Worm (Caenorhabditis elegans) whole organism, midembryonic: Measurements from ENCODE around the gene sbt-1.

Experiments
- cog-1 ChIP-seq: sonication (generic microtip); optimal IDR thresholded peaks from 2 replicates; lab custom pipeline; 2016; ENCODE audit warnings: missing genetic modification characterization, missing compliant biosample characterization
- flt-1 ChIP-seq: fragments of 200-800 bp; sonication (Bioruptor generic); IDR thresholded peaks from 2 replicates; pipeline ENCODE4 v1.3.6; 2022; ENCODE audit warnings: missing genetic modification characterization, missing compliant biosample characterization
- tab-1 ChIP-seq: fragments of 200-800 bp; sonication (Bioruptor generic); IDR thresholded peaks from 2 replicates; pipeline ENCODE4 v1.3.6; 2022; ENCODE audit warnings: missing genetic modification characterization, missing compliant biosample characterization

DNA sequence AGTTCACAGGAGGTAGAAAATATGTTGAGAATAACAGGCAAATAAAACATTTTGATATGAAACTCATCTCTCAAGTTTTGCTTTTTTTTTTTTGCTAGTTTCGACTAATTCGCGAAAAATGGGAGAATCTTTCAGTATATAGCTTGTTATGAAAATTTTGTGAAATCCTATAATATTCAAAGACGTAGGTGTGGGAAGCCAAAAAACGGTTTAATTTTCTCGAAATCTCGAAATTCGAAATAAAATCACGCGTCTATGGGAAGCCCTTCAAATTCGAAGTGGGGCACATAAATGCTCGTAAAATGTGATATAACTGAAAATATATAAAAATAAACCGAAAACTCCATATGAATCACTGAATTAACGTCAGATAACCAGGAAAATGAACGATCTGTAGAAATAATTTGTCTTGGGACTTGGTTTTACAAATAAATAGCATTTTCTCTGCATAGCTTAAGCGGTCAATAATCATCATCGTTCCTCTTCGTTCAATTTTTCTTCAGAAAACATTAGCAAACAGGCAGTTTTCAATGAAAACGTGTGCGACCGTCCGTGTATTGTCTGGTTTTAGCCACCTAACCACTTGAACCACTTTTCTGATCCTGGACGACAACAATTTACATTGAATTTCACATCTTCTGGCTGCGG, 3.6 kb downstream of the sbt-1 start, which contains the start of the genes gcy-22 and grl-14:
- TF ChIP-seq flt-1 (GFP tag; lab: Robert Waterston, UW) (no peak), tab-1 (GFP tag; lab: Robert Waterston, UW) (no peak), cog-1 (no peak)
